Fruit fly (Drosophila melanogaster) whole organism, wandering third instar larva: ENCODE data around the gene CG10761.
A peak's percentile ranks its signal among the peaks of the same experiment; 100 is the strongest.

Experiments
- Abd-B ChIP-seq: fragments of >200 bp; optimal IDR thresholded peaks from 2 replicates; lab custom pipeline; 2017; ENCODE audit warnings: missing biosample characterization, missing genetic modification characterization
- CG32264 ChIP-seq: fragments of 200-800 bp; sonication (Bioruptor generic); optimal IDR thresholded peaks from 2 replicates; lab custom pipeline; 2016; ENCODE audit warnings: missing biosample characterization, missing genetic modification characterization
- CG9705 ChIP-seq: fragments of 200-800 bp; sonication (Bioruptor generic); optimal IDR thresholded peaks from 2 replicates; lab custom pipeline; 2018; ENCODE audit warnings: missing biosample characterization, mild to moderate bottlenecking, missing genetic modification characterization
- CrebA ChIP-seq: fragments of 200-800 bp; sonication (Bioruptor generic); optimal IDR thresholded peaks from 2 replicates; lab custom pipeline; 2016; ENCODE audit warnings: missing biosample characterization, mild to moderate bottlenecking, missing genetic modification characterization, borderline replicate concordance
- Dfd ChIP-seq: fragments of >200 bp; optimal IDR thresholded peaks from 2 replicates; lab custom pipeline; 2017; ENCODE audit warnings: missing biosample characterization, missing genetic modification characterization
- Dif ChIP-seq: fragments of 200-275, 200-300 bp; sonication (Bioruptor generic); optimal IDR thresholded peaks from 2 replicates; lab custom pipeline; 2018; ENCODE audit warnings: missing biosample characterization, missing genetic modification characterization; ENCODE audit not compliant: partially characterized antibody
- HLH106 ChIP-seq: fragments of 200-800 bp; optimal IDR thresholded peaks from 3 replicates; lab custom pipeline; 2019; ENCODE audit warnings: missing biosample characterization, mild to moderate bottlenecking, missing genetic modification characterization, moderate library complexity
- Hnf4 ChIP-seq: fragments of 200-800 bp; sonication (Bioruptor generic); optimal IDR thresholded peaks from 2 replicates; lab custom pipeline; 2016; ENCODE audit warnings: missing biosample characterization, mild to moderate bottlenecking, missing genetic modification characterization
- Hr78 ChIP-seq: fragments of >200 bp; optimal IDR thresholded peaks from 2 replicates; lab custom pipeline; 2017; ENCODE audit warnings: missing biosample characterization, missing genetic modification characterization
- Hr83 ChIP-seq: fragments of 200-300 bp; sonication (Bioruptor generic); optimal IDR thresholded peaks from 2 replicates; lab custom pipeline; 2016; ENCODE audit warnings: missing biosample characterization, mild to moderate bottlenecking, missing genetic modification characterization, moderate library complexity; ENCODE audit not compliant: poor library complexity, severe bottlenecking
- Jra ChIP-seq: sonication (Bioruptor generic); optimal IDR thresholded peaks from 2 replicates; lab custom pipeline; 2016; ENCODE audit warnings: missing biosample characterization, missing genetic modification characterization
- Mio ChIP-seq: sonication (Bioruptor generic); optimal IDR thresholded peaks from 2 replicates; lab custom pipeline; 2016; ENCODE audit warnings: missing biosample characterization, missing genetic modification characterization
- Myc ChIP-seq: fragments of >200 bp; optimal IDR thresholded peaks from 2 replicates; lab custom pipeline; 2017
- N ChIP-seq: fragments of >200 bp; optimal IDR thresholded peaks from 2 replicates; lab custom pipeline; 2018; ENCODE audit warnings: missing biosample characterization, missing external identifiers, missing genetic modification characterization
- OdsH ChIP-seq: fragments of 200-800 bp; sonication (Bioruptor generic); optimal IDR thresholded peaks from 2 replicates; lab custom pipeline; 2016; ENCODE audit warnings: missing biosample characterization, mild to moderate bottlenecking, missing genetic modification characterization
- Rel ChIP-seq, 2 experiments: fragments of 200-800 bp; sonication (Bioruptor generic) in 1 of 2; optimal IDR thresholded peaks; 2 replicates in 1 of 2; 3 replicates in 1 of 2; lab custom pipeline; 2016 to 2019; ENCODE audit warnings: mild to moderate bottlenecking in 2 of 2, missing biosample characterization in 2 of 2, missing genetic modification characterization in 2 of 2, moderate library complexity in 1 of 2
- Sp1 ChIP-seq: fragments of 200-800 bp; sonication (Bioruptor generic); optimal IDR thresholded peaks from 3 replicates; lab custom pipeline; 2019; ENCODE audit warnings: missing biosample characterization, mild to moderate bottlenecking, missing genetic modification characterization, moderate library complexity
- Vsx2 ChIP-seq: fragments of 200-300, 225-300 bp; sonication (Bioruptor generic); optimal IDR thresholded peaks from 2 replicates; lab custom pipeline; 2018; ENCODE audit warnings: missing biosample characterization, missing genetic modification characterization; ENCODE audit not compliant: partially characterized antibody
- br ChIP-seq: fragments of 200-800 bp; sonication (Bioruptor generic); optimal IDR thresholded peaks from 2 replicates; lab custom pipeline; 2016; ENCODE audit warnings: missing biosample characterization, missing genetic modification characterization
- brk ChIP-seq: fragments of 200-800 bp; sonication (Bioruptor generic); optimal IDR thresholded peaks from 2 replicates; lab custom pipeline; 2016; ENCODE audit warnings: missing biosample characterization, mild to moderate bottlenecking, missing genetic modification characterization
- dl ChIP-seq, 2 experiments: fragments of 175-275, 200-275 bp in 1 of 2; fragments of 200-275 bp in 1 of 2; sonication (Bioruptor generic); optimal IDR thresholded peaks; lab custom pipeline; 2018; ENCODE audit warnings: mild to moderate bottlenecking in 2 of 2, missing biosample characterization in 2 of 2, missing genetic modification characterization in 2 of 2, moderate library complexity in 2 of 2; ENCODE audit not compliant: partially characterized antibody in 2 of 2, insufficient read depth in 1 of 2
- dmrt93B ChIP-seq: fragments of 200-800 bp; sonication (Bioruptor generic); optimal IDR thresholded peaks from 2 replicates; lab custom pipeline; 2018; ENCODE audit warnings: missing biosample characterization, mild to moderate bottlenecking, missing genetic modification characterization
- dsf ChIP-seq: sonication (Bioruptor generic); optimal IDR thresholded peaks from 2 replicates; lab custom pipeline; 2016; ENCODE audit warnings: missing biosample characterization, missing genetic modification characterization, borderline replicate concordance
- ey ChIP-seq: fragments of 200-800 bp; sonication (Bioruptor generic); optimal IDR thresholded peaks from 2 replicates; lab custom pipeline; 2016; ENCODE audit warnings: missing biosample characterization, missing genetic modification characterization
- fru ChIP-seq: fragments of 200-800 bp; sonication (Bioruptor generic); optimal IDR thresholded peaks from 3 replicates; lab custom pipeline; 2016; ENCODE audit warnings: missing biosample characterization, mild to moderate bottlenecking, missing genetic modification characterization
- h ChIP-seq: fragments of 200-800 bp; sonication (Bioruptor generic); optimal IDR thresholded peaks from 3 replicates; lab custom pipeline; 2016; ENCODE audit warnings: missing biosample characterization, mild to moderate bottlenecking, missing genetic modification characterization
- jim ChIP-seq: fragments of 175-275, 200-325 bp; sonication (Bioruptor generic); optimal IDR thresholded peaks from 2 replicates; lab custom pipeline; 2016; ENCODE audit warnings: missing biosample characterization, mild to moderate bottlenecking, missing genetic modification characterization
- lola ChIP-seq: fragments of >200 bp; optimal IDR thresholded peaks from 2 replicates; lab custom pipeline; 2017; ENCODE audit warnings: missing biosample characterization, missing genetic modification characterization
- pan ChIP-seq: fragments of >200 bp; optimal IDR thresholded peaks from 2 replicates; lab custom pipeline; 2017
- psq ChIP-seq: fragments of 200-800 bp; sonication (Bioruptor generic); optimal IDR thresholded peaks from 3 replicates; lab custom pipeline; 2017; ENCODE audit warnings: missing biosample characterization, mild to moderate bottlenecking, missing genetic modification characterization, moderate library complexity
- rgr ChIP-seq: fragments of 200-800 bp; sonication (Bioruptor generic); optimal IDR thresholded peaks from 3 replicates; lab custom pipeline; 2016; ENCODE audit warnings: missing biosample characterization, mild to moderate bottlenecking, missing genetic modification characterization
- sage ChIP-seq: fragments of 200-800 bp; sonication (Bioruptor generic); optimal IDR thresholded peaks from 2 replicates; lab custom pipeline; 2016; ENCODE audit warnings: missing biosample characterization, mild to moderate bottlenecking, missing genetic modification characterization
- sv ChIP-seq: fragments of 200-800 bp; sonication (Bioruptor generic); optimal IDR thresholded peaks from 3 replicates; lab custom pipeline; 2016; ENCODE audit warnings: missing biosample characterization, missing genetic modification characterization
- tai ChIP-seq: sonication (Bioruptor generic); optimal IDR thresholded peaks from 2 replicates; lab custom pipeline; 2016; ENCODE audit warnings: missing biosample characterization, missing genetic modification characterization
- usp ChIP-seq: fragments of >200 bp; optimal IDR thresholded peaks from 2 replicates; lab custom pipeline; 2017; ENCODE audit warnings: missing biosample characterization, missing genetic modification characterization
- woc ChIP-seq: sonication (Bioruptor generic); optimal IDR thresholded peaks from 2 replicates; lab custom pipeline; 2016; ENCODE audit warnings: missing biosample characterization, mild to moderate bottlenecking, missing genetic modification characterization

The CG10761 gene

dm6 chrX:8165608-8166007 lies 3.0 kb upstream of the CG10761 start, which contains the start of gene Or7a:
Gene Or7a (minus strand): TSS chrX:8165708.
- TF ChIP-seq pan (lab: Kevin White, UChicago) (no peak), brk (GFP tag; lab: Kevin White, UChicago) (no peak), HLH106 (tag; lab: Kevin White, UChicago) (no peak), ey (GFP tag; lab: Kevin White, UChicago) (no peak), h (GFP tag; lab: Kevin White, UChicago) (no peak), dmrt93B (GFP tag; lab: Kevin White, UChicago) (no peak), dl (GFP tag; optimal IDR thresholded peaks at IDR 0.05; lab: Kevin White, UChicago; ENCODE audit: insufficient read depth in 1 of 2, partially characterized antibody in 2 of 2) (no peak), Mio (GFP tag; lab: Kevin White, UChicago) (no peak), CG32264 (GFP tag; lab: Kevin White, UChicago) (no peak), fru (GFP tag; lab: Kevin White, UChicago) (no peak), jim (no peak)

DNA sequence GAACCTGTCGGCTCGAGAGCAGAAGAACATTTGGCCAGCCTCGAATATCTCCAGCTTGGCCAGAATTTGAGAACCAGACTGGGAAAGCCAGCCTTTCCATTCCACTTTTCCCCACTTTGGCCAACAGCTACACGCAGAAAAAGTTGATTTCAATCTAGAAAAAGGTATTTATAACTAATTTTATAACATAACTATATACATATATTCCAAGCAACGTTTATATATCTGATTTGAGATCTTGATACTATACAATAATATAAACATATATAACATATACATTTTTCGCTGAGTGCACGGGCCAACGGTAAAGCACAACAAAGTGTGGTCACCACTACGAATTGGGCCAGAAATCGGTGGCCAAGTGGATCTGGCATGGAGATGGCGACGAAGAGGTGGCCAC lies 860 bp upstream of the CG10761 start:
- TF ChIP-seq OdsH (GFP tag; lab: Kevin White, UChicago) (no peak), Hr83 (GFP tag; lab: Kevin White, UChicago) (no peak), sage (GFP tag; lab: Kevin White, UChicago) (no peak), Sp1 (GFP tag; lab: Kevin White, UChicago) (no peak), lola (GFP tag; lab: Kevin White, UChicago) (no peak), dl (GFP tag; optimal IDR thresholded peaks at IDR 0.05; lab: Kevin White, UChicago; ENCODE audit: insufficient read depth in 1 of 2, partially characterized antibody in 2 of 2) (no peak), Myc (no peak), tai (no peak), h (GFP tag; lab: Kevin White, UChicago) (no peak), Dif (GFP tag; lab: Kevin White, UChicago) (no peak), N (GFP tag; lab: Kevin White, UChicago) (no peak), Hr78 (no peak), woc (GFP tag; lab: Kevin White, UChicago) (no peak), fru (GFP tag; lab: Kevin White, UChicago) (no peak), Vsx2 (GFP tag; lab: Kevin White, UChicago) (no peak), dmrt93B (GFP tag; lab: Kevin White, UChicago) (no peak), usp (GFP tag; lab: Kevin White, UChicago) (no peak), dsf (no peak)

- no peak for TF ChIP-seq Myc
- TF ChIP-seq CG32264 (GFP tag; lab: Kevin White, UChicago) = no peak
- TF ChIP-seq dmrt93B (GFP tag; lab: Kevin White, UChicago) = no peak
- no peak for TF ChIP-seq Vsx2 (GFP tag; lab: Kevin White, UChicago)
- no peak for TF ChIP-seq sage (GFP tag; lab: Kevin White, UChicago)
- TF ChIP-seq ey (GFP tag; lab: Kevin White, UChicago) = no peak
- TF ChIP-seq, all 38 proteins: peak for 0
Measured at dm6 chrX:8159754-8160153, 2.8 kb downstream of the CG10761 start, which contains the start of gene CG15337. Gene CG15337 (plus strand): TSS chrX:8160054.

dm6 chrX:8158942-8159472 lies 3.6 kb downstream of the CG10761 start:
- TF ChIP-seq N (GFP tag; lab: Kevin White, UChicago) = no peak

DNA sequence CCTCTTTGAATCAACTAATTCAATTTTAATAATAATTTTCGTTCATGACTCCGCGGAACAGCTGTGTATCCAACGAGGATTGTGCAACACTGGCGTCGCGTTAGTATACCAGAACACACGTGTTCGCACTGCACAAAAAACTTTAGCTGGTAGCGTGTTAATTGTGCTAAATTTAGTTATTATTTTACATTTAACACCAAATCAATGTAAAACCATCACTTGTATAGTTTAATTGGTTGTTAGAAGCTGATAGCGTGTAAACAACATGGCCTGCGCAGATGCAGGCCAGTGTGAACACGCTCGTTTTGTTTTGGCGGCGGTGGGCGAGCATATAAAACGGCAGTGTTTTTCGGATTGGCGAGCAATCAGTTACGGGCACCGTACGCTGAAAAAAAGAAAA lies 5.3 kb downstream of the CG10761 start, which contains the start of the genes Traf6 and GIIIspla2:
Traf6 (minus strand) TSS at position 93 of the 400 bp plus-strand sequence.
GIIIspla2 (plus strand) TSS at position 335 of the 400 bp plus-strand sequence.
- TF ChIP-seq Dif (GFP tag; lab: Kevin White, UChicago) (no peak), dl (GFP tag; optimal IDR thresholded peaks at IDR 0.05; lab: Kevin White, UChicago; ENCODE audit: insufficient read depth in 1 of 2, partially characterized antibody in 2 of 2) (no peak), N (GFP tag; lab: Kevin White, UChicago) (no peak), CrebA (no peak), br (GFP tag; lab: Kevin White, UChicago) (peak; percentile 0), ey (GFP tag; lab: Kevin White, UChicago) (peak; percentile 64), sage (GFP tag; lab: Kevin White, UChicago) (no peak), Dfd (GFP tag; lab: Kevin White, UChicago) (no peak), rgr (GFP tag; lab: Kevin White, UChicago) (peak; percentile 84), fru (GFP tag; lab: Kevin White, UChicago) (peak; percentile 80), CG32264 (GFP tag; lab: Kevin White, UChicago) (peak; percentile 32), Vsx2 (GFP tag; lab: Kevin White, UChicago) (no peak), Hr83 (GFP tag; lab: Kevin White, UChicago) (peak; percentile 27), CG9705 (peak; percentile 81), Abd-B (no peak), lola (GFP tag; lab: Kevin White, UChicago) (no peak), h (GFP tag; lab: Kevin White, UChicago) (peak; percentile 75), Jra (peak; percentile 65), sv (peak; percentile 54), Hnf4 (no peak), dsf (no peak), Hr78 (no peak), brk (GFP tag; lab: Kevin White, UChicago) (no peak), tai (no peak), usp (GFP tag; lab: Kevin White, UChicago) (no peak), psq (GFP tag; lab: Kevin White, UChicago) (peak; percentile 59), Sp1 (GFP tag; lab: Kevin White, UChicago) (peak; percentile 79), Mio (GFP tag; lab: Kevin White, UChicago) (no peak), OdsH (GFP tag; lab: Kevin White, UChicago) (peak; percentile 60), Rel (GFP tag; optimal IDR thresholded peaks at IDR 0.05; lab: Kevin White, UChicago) (no peak), Rel (tag; optimal IDR thresholded peaks at IDR 0.05; lab: Kevin White, UChicago) (peak; percentile 59)
